Worm (Caenorhabditis elegans) whole organism, midembryonic: ENCODE measurements around the gene F41B5.1.

Source experiments
- cog-1 ChIP-seq: sonication (generic microtip); optimal IDR thresholded peaks from 2 replicates; lab custom pipeline; 2016; ENCODE audit warnings: missing genetic modification characterization, missing compliant biosample characterization
- flt-1 ChIP-seq: fragments of 200-800 bp; sonication (Bioruptor generic); IDR thresholded peaks from 2 replicates; pipeline ENCODE4 v1.3.6; 2022; ENCODE audit warnings: missing genetic modification characterization, missing compliant biosample characterization
- klf-2 ChIP-seq: fragments of 200-800 bp; sonication (Bioruptor generic); conservative IDR thresholded peaks from 2 replicates; pipeline ENCODE4 v1.3.6; 2022; ENCODE audit warnings: missing genetic modification reagents, missing genetic modification characterization, missing compliant biosample characterization

DNA sequence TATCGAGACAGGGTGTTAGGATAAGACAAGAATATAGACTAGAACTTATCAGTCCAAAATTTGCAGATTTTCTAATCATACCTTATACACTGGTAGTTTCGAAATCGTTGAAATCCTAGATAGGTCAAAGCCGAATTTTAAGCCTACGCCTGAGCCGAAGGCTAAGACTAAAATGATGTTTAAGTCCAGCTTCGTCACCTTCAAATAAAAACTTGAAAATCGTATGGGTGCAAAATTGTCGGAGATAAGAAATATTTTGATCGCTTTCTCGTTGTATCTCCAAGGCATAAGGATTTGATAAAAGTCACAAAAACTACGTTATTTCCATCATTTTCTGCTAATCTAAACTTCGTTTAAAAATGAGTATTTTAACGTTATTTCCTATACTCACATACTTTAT, 5.3 kb downstream of the F41B5.1 start, which contains the start of gene F41B5.12:
- TF ChIP-seq klf-2 (GFP tag; lab: Robert Waterston, UW) = no peak
- TF ChIP-seq cog-1 = no peak
- TF ChIP-seq flt-1 = no peak
